Fruit fly (Drosophila melanogaster) whole organism, embryonic: ENCODE results near the gene Fer3.

Experiments
- Abd-B ChIP-seq: fragments of 200-800 bp; sonication (Bioruptor generic); optimal IDR thresholded peaks from 2 replicates; lab custom pipeline; 2018; ENCODE audit warnings: missing biosample characterization, mild to moderate bottlenecking, missing genetic modification characterization, moderate library complexity
- Atf6 ChIP-seq: fragments of 200-800 bp; sonication (Bioruptor generic); IDR thresholded peaks from 2 replicates; pipeline ENCODE4 v1.3.6; 2022; ENCODE audit warnings: missing biosample characterization, missing genetic modification characterization
- BtbVII ChIP-seq: fragments of 200-800 bp; sonication (Bioruptor generic); optimal IDR thresholded peaks from 3 replicates; lab custom pipeline; 2017; ENCODE audit warnings: missing biosample characterization, mild to moderate bottlenecking, missing genetic modification characterization
- CG10462 ChIP-seq: fragments of 200-800 bp; sonication (Bioruptor generic); optimal IDR thresholded peaks from 2 replicates; lab custom pipeline; 2016; ENCODE audit warnings: missing biosample characterization, missing genetic modification characterization
- CG10959 ChIP-seq: fragments of 200-800 bp; sonication (Bioruptor generic); IDR thresholded peaks from 2 replicates; pipeline ENCODE4 v1.3.6; 2022; ENCODE audit warnings: missing biosample characterization, missing genetic modification characterization
- CG11093 ChIP-seq: fragments of 200-800 bp; sonication (Bioruptor generic); IDR thresholded peaks from 3 replicates; pipeline ENCODE4 v1.3.6; 2022; ENCODE audit warnings: missing biosample characterization, missing genetic modification characterization
- CG13287 ChIP-seq: fragments of 200-800 bp; sonication (Bioruptor generic); IDR thresholded peaks from 2 replicates; pipeline ENCODE4 v1.3.6; 2022; ENCODE audit warnings: missing biosample characterization, missing genetic modification characterization; ENCODE audit not compliant: partially characterized antibody
- CG14860 ChIP-seq: fragments of 200-800 bp; sonication (Bioruptor generic); IDR thresholded peaks from 3 replicates; pipeline ENCODE4 v1.3.6; 2022; ENCODE audit warnings: missing biosample characterization, missing genetic modification characterization; ENCODE audit not compliant: partially characterized antibody
- CG16779 ChIP-seq: fragments of 200-800 bp; sonication (Bioruptor generic); IDR thresholded peaks from 2 replicates; pipeline ENCODE4 v1.3.6; 2022; ENCODE audit warnings: missing biosample characterization, missing genetic modification characterization
- CG16863 ChIP-seq: fragments of 200-800 bp; sonication (Bioruptor generic); optimal IDR thresholded peaks from 3 replicates; lab custom pipeline; 2016; ENCODE audit warnings: missing biosample characterization, missing genetic modification characterization
- CG17186 ChIP-seq: fragments of 200-800 bp; sonication (Bioruptor generic); optimal IDR thresholded peaks from 3 replicates; lab custom pipeline; 2017; ENCODE audit warnings: missing biosample characterization, missing genetic modification reagents, missing genetic modification characterization
- CG2678 ChIP-seq: fragments of 200-800 bp; sonication (Bioruptor generic); optimal IDR thresholded peaks from 3 replicates; lab custom pipeline; 2019; ENCODE audit warnings: missing biosample characterization, mild to moderate bottlenecking, missing genetic modification characterization, moderate library complexity
- CG6175 ChIP-seq: fragments of 200-800 bp; sonication (Bioruptor generic); IDR thresholded peaks from 3 replicates; pipeline ENCODE4 v1.3.6; 2022; ENCODE audit warnings: missing biosample characterization, missing genetic modification characterization
- CG8290 ChIP-seq, 3 experiments: fragments of 200-800 bp; sonication (Bioruptor generic); optimal IDR thresholded peaks; 2 replicates each; lab custom pipeline; 2016 to 2019; ENCODE audit warnings: missing biosample characterization in 3 of 3, missing genetic modification characterization in 3 of 3, mild to moderate bottlenecking in 2 of 3, moderate library complexity in 1 of 3
- CG8765 ChIP-seq: fragments of 200-800 bp; sonication (Bioruptor generic); IDR thresholded peaks from 2 replicates; pipeline ENCODE4 v1.3.6; 2022; ENCODE audit warnings: missing biosample characterization, missing genetic modification characterization
- CHES-1-like ChIP-seq: fragments of 200-800 bp; sonication (Bioruptor generic); optimal IDR thresholded peaks from 2 replicates; lab custom pipeline; 2016; ENCODE audit warnings: missing biosample characterization, missing genetic modification characterization
- Deaf1 ChIP-seq: fragments of 200-800 bp; optimal IDR thresholded peaks from 3 replicates; lab custom pipeline; 2019; ENCODE audit warnings: missing biosample characterization, mild to moderate bottlenecking, missing genetic modification characterization, moderate library complexity
- Dip2 ChIP-seq: fragments of 200-800 bp; sonication (Bioruptor generic); IDR thresholded peaks from 2 replicates; pipeline ENCODE4 v1.3.6; 2022; ENCODE audit warnings: missing biosample characterization, missing genetic modification characterization
- Fer3 ChIP-seq: fragments of 200-800 bp; sonication (Bioruptor generic); optimal IDR thresholded peaks from 2 replicates; lab custom pipeline; 2018; ENCODE audit warnings: missing biosample characterization, mild to moderate bottlenecking, missing genetic modification characterization, moderate library complexity
- Med ChIP-seq: fragments of 200-800 bp; sonication (Bioruptor generic); peaks from one replicate; lab custom pipeline; 2016; ENCODE audit warnings: missing biosample characterization, missing genetic modification characterization, mild to moderate bottlenecking, inconsistent platforms, moderate library complexity
- Nf-YB ChIP-seq: fragments of 200-800 bp; sonication (Bioruptor generic); optimal IDR thresholded peaks from 3 replicates; lab custom pipeline; 2019; ENCODE audit warnings: missing biosample characterization, mild to moderate bottlenecking, missing genetic modification characterization, moderate library complexity
- Oli ChIP-seq: fragments of 200-800 bp; sonication (Bioruptor generic); optimal IDR thresholded peaks from 2 replicates; lab custom pipeline; 2018; ENCODE audit warnings: missing biosample characterization, mild to moderate bottlenecking, missing genetic modification characterization, moderate library complexity
- Sin3A ChIP-seq: fragments of >200 bp; optimal IDR thresholded peaks from 2 replicates; lab custom pipeline; 2018
- TFAM ChIP-seq: fragments of 200-800 bp; sonication (Bioruptor generic); optimal IDR thresholded peaks from 2 replicates; lab custom pipeline; 2017; ENCODE audit warnings: missing biosample characterization, missing genetic modification characterization, inconsistent platforms
- Trl ChIP-seq, 3 experiments: fragments of >200 bp in 2 of 3; fragments of 200-800 bp in 1 of 3; sonication (Bioruptor generic) in 1 of 3; optimal IDR thresholded peaks; 2 replicates in 1 of 3; 3 replicates in 2 of 3; lab custom pipeline; 2016 to 2017; ENCODE audit warnings: missing biosample characterization in 1 of 3, missing genetic modification characterization in 1 of 3
- dm ChIP-seq: fragments of 200-800 bp; sonication (Bioruptor generic); optimal IDR thresholded peaks from 3 replicates; lab custom pipeline; 2016; ENCODE audit warnings: missing biosample characterization, missing genetic modification characterization
- en ChIP-seq: fragments of 200-800 bp; sonication (Bioruptor generic); optimal IDR thresholded peaks from 2 replicates; lab custom pipeline; 2016; ENCODE audit warnings: missing biosample characterization, missing genetic modification characterization
- fd102C ChIP-seq: fragments of 200-800 bp; sonication (Bioruptor generic); optimal IDR thresholded peaks from 2 replicates; lab custom pipeline; 2018; ENCODE audit warnings: missing biosample characterization, mild to moderate bottlenecking, missing genetic modification characterization, moderate library complexity
- gsb ChIP-seq: fragments of 200-800 bp; sonication (Bioruptor generic); IDR thresholded peaks from 2 replicates; pipeline ENCODE4 v1.3.6; 2022; ENCODE audit warnings: missing biosample characterization, missing genetic modification characterization
- gsb-n ChIP-seq: fragments of 200-800 bp; sonication (Bioruptor generic); optimal IDR thresholded peaks from 3 replicates; lab custom pipeline; 2018; ENCODE audit warnings: missing biosample characterization, mild to moderate bottlenecking, missing genetic modification characterization
- ham ChIP-seq: fragments of 200-800 bp; sonication (Bioruptor generic); IDR thresholded peaks from 2 replicates; pipeline ENCODE4 v1.3.6; 2022; ENCODE audit warnings: missing biosample characterization, missing genetic modification characterization
- nom ChIP-seq: fragments of 200-800 bp; sonication (Bioruptor generic); optimal IDR thresholded peaks from 2 replicates; lab custom pipeline; 2017; ENCODE audit warnings: missing biosample characterization, missing genetic modification characterization, mild to moderate bottlenecking, moderate library complexity, missing genetic modification reagents
- otp ChIP-seq: fragments of 200-800 bp; sonication (Bioruptor generic); IDR thresholded peaks from 3 replicates; pipeline ENCODE4, ENCODE4 v1.3.6; 2022; ENCODE audit warnings: missing biosample characterization, missing genetic modification characterization
- sens ChIP-seq: fragments of 200-800 bp; sonication (Bioruptor generic); peaks from one replicate; lab custom pipeline; 2016; ENCODE audit warnings: missing biosample characterization, missing genetic modification characterization
- sqz ChIP-seq: fragments of 200-800 bp; sonication (Bioruptor generic); optimal IDR thresholded peaks from 3 replicates; lab custom pipeline; 2018; ENCODE audit warnings: missing biosample characterization, mild to moderate bottlenecking, missing genetic modification characterization
- tgo ChIP-seq: fragments of 200-800 bp; sonication (Bioruptor generic); IDR thresholded peaks from 3 replicates; pipeline ENCODE4 v1.3.6; 2022; ENCODE audit warnings: missing biosample characterization, missing genetic modification characterization
- tx ChIP-seq: fragments of 200-800 bp; sonication (Bioruptor generic); optimal IDR thresholded peaks from 2 replicates; lab custom pipeline; 2016; ENCODE audit warnings: missing biosample characterization, missing genetic modification characterization

The Fer3 gene

DNA sequence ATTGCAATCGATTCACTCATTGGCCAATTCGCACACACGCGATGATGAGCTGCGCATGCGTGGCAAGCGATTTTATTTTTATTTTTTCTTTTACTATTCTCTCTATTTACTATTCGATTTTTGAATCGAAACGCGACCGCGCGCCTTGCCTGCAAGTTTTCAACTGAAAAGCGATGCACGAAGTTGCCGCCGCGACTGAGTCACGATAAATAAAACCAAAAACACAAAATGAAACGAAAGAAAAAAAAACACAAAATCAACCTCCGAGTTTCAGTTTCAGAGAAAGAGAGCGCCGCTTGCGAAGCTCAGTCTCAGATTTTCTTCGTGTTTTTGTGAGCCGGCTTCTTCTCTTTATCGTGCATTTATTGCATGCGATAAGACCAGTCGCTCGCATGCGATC lies 47.3 kb downstream of the Fer3 start (continued):
- no peak for TF ChIP-seq en (GFP tag; lab: Kevin White, UChicago)
- TF ChIP-seq tx, result no peak
- no peak for TF ChIP-seq CG17186 (GFP tag; lab: Kevin White, UChicago)
- TF ChIP-seq CG11093 (GFP tag; lab: Robert Waterston, UW), result no peak
- no peak for TF ChIP-seq Sin3A (lab: Kevin White, UChicago)
- TF ChIP-seq Trl (optimal IDR thresholded peaks at IDR 0.05; lab: Kevin White, UChicago), result peak in 1 of 2 experiments; percentile 34
- no peak for TF ChIP-seq Trl (GFP tag; optimal IDR thresholded peaks at IDR 0.05; lab: Kevin White, UChicago)
- TF ChIP-seq CHES-1-like, result no peak
- TF ChIP-seq otp (GFP tag; lab: Robert Waterston, UW), result 0 out of 3 replicates have a peak, but pooled peaks have one; percentile 4
- TF ChIP-seq Nf-YB (GFP tag; lab: Kevin White, UChicago), result no peak
- no peak for TF ChIP-seq CG14860 (GFP tag; lab: Robert Waterston, UW)
- TF ChIP-seq gsb (GFP tag; lab: Robert Waterston, UW), result no peak
- TF ChIP-seq Abd-B (GFP tag; lab: Kevin White, UChicago), result no peak
- TF ChIP-seq Atf6 (GFP tag; lab: Robert Waterston, UW), result no peak
- TF ChIP-seq Med (GFP tag; lab: Kevin White, UChicago), result peak; percentile 49
- no peak for TF ChIP-seq CG6175 (GFP tag; lab: Robert Waterston, UW)
- TF ChIP-seq Deaf1 (tag; lab: Kevin White, UChicago), result peak; percentile 51
- TF ChIP-seq CG16779 (GFP tag; lab: Robert Waterston, UW), result no peak
- TF ChIP-seq sens (GFP tag; lab: Kevin White, UChicago), result no peak
- TF ChIP-seq Oli (tag; lab: Kevin White, UChicago), result no peak
- TF ChIP-seq nom, result peak; percentile 98
- TF ChIP-seq CG16863 (GFP tag; lab: Kevin White, UChicago), result no peak
- TF ChIP-seq Dip2 (GFP tag; lab: Robert Waterston, UW), result no peak
- no peak for TF ChIP-seq tgo (GFP tag; lab: Robert Waterston, UW)
- peak; percentile 62 for TF ChIP-seq sqz (GFP tag; lab: Kevin White, UChicago)
- TF ChIP-seq gsb-n (tag; lab: Kevin White, UChicago), result no peak
- no peak for TF ChIP-seq TFAM (GFP tag; lab: Kevin White, UChicago)
- no peak for TF ChIP-seq CG2678 (tag; lab: Kevin White, UChicago)
- no peak for TF ChIP-seq CG8765 (GFP tag; lab: Robert Waterston, UW)
- TF ChIP-seq BtbVII (GFP tag; lab: Kevin White, UChicago), result no peak
- TF ChIP-seq Fer3 (tag; lab: Kevin White, UChicago), result no peak
- no peak for TF ChIP-seq CG8290 (GFP tag; optimal IDR thresholded peaks at IDR 0.05; lab: Kevin White, UChicago)
- TF ChIP-seq CG8290 (tag; optimal IDR thresholded peaks at IDR 0.05; lab: Kevin White, UChicago), result no peak
- TF ChIP-seq ham (GFP tag; lab: Robert Waterston, UW), result no peak
- no peak for TF ChIP-seq fd102C (GFP tag; lab: Kevin White, UChicago)
- TF ChIP-seq dm (GFP tag; lab: Kevin White, UChicago), result no peak
- TF ChIP-seq CG10462 (GFP tag; lab: Kevin White, UChicago), result no peak
- no peak for TF ChIP-seq CG10959 (GFP tag; lab: Robert Waterston, UW)
- peak; percentile 20; the same call in 1 of the 2 replicates for TF ChIP-seq CG13287 (GFP tag; lab: Robert Waterston, UW)
